Worm (Caenorhabditis elegans): ENCODE data around the gene F16G10.7.

F16G10.7 gene

ce11 chrII:2380174-2380573 is at the start of gene F16G10.7:
Gene F16G10.7 (minus strand): TSS chrII:2380274.
- TF ChIP-seq unc-62 (GFP tag; optimal IDR thresholded peaks at IDR 0.05) = no peak

- no peak for TF ChIP-seq unc-62 (GFP tag; optimal IDR thresholded peaks at IDR 0.05)
Observed at ce11 chrII:2422427-2422826, 42.4 kb upstream of the F16G10.7 start.

- TF ChIP-seq unc-62 (GFP tag; optimal IDR thresholded peaks at IDR 0.05) = no peak
Observed at ce11 chrII:2421905-2422304, 41.8 kb upstream of the F16G10.7 start, which contains the start of gene F42G2.2. Gene F42G2.2 (plus strand): TSS chrII:2422205.

ce11 chrII:2421185-2421584 is 41.1 kb upstream of the F16G10.7 start:
- TF ChIP-seq unc-62 (GFP tag; optimal IDR thresholded peaks at IDR 0.05) = no peak

- no peak for TF ChIP-seq unc-62 (GFP tag; optimal IDR thresholded peaks at IDR 0.05)
Observed at ce11 chrII:2420685-2421084, 40.6 kb upstream of the F16G10.7 start.

- no peak for TF ChIP-seq unc-62 (GFP tag; optimal IDR thresholded peaks at IDR 0.05)
Observed at ce11 chrII:2418836-2419235, 38.8 kb upstream of the F16G10.7 start, which contains the start of gene fbxc-20. Gene fbxc-20 (plus strand): TSS chrII:2419136.

- TF ChIP-seq unc-62 (GFP tag; optimal IDR thresholded peaks at IDR 0.05) = no peak
Observed at ce11 chrII:2417889-2418288, 37.8 kb upstream of the F16G10.7 start, which contains the start of the genes F42G2.5 and F42G2.7. Gene F42G2.5 (minus strand): TSS chrII:2417989. Gene F42G2.7 (plus strand): TSS chrII:2418158.

- no peak for TF ChIP-seq unc-62 (GFP tag; optimal IDR thresholded peaks at IDR 0.05)
Observed at ce11 chrII:2415439-2415838, 35.4 kb upstream of the F16G10.7 start, which contains the start of gene fbxa-4. Gene fbxa-4 (minus strand): TSS chrII:2415531.

- TF ChIP-seq unc-62 (GFP tag; optimal IDR thresholded peaks at IDR 0.05) = no peak
Observed at ce11 chrII:2412649-2413048, 32.6 kb upstream of the F16G10.7 start, which contains the start of gene fbxa-182. Gene fbxa-182 (minus strand): TSS chrII:2412749.

- TF ChIP-seq unc-62 (GFP tag; optimal IDR thresholded peaks at IDR 0.05) = no peak
Observed at ce11 chrII:2411555-2411954, 31.5 kb upstream of the F16G10.7 start.

- no peak for TF ChIP-seq unc-62 (GFP tag; optimal IDR thresholded peaks at IDR 0.05)
Observed at ce11 chrII:2411093-2411492, 31.0 kb upstream of the F16G10.7 start.

ce11 chrII:2403984-2404383 is 23.9 kb upstream of the F16G10.7 start, which contains the start of gene F16G10.1:
Gene F16G10.1 (plus strand): TSS chrII:2404284.
- TF ChIP-seq unc-62 (GFP tag; optimal IDR thresholded peaks at IDR 0.05) = no peak

ce11 chrII:2399810-2400209 is 19.7 kb upstream of the F16G10.7 start:
- TF ChIP-seq unc-62 (GFP tag; optimal IDR thresholded peaks at IDR 0.05) = no peak

ce11 chrII:2398884-2399283 is 18.8 kb upstream of the F16G10.7 start, which contains the start of gene F16G10.14:
Gene F16G10.14 (minus strand): TSS chrII:2398984.
- no peak for TF ChIP-seq unc-62 (GFP tag; optimal IDR thresholded peaks at IDR 0.05)

ce11 chrII:2395864-2396263 is 15.8 kb upstream of the F16G10.7 start, which contains the start of gene F16G10.13:
Gene F16G10.13 (minus strand): TSS chrII:2395964.
- no peak for TF ChIP-seq unc-62 (GFP tag; optimal IDR thresholded peaks at IDR 0.05)

ce11 chrII:2393821-2394220 is 13.7 kb upstream of the F16G10.7 start, which contains the start of gene F16G10.11:
Gene F16G10.11 (minus strand): TSS chrII:2393921.
- no peak for TF ChIP-seq unc-62 (GFP tag; optimal IDR thresholded peaks at IDR 0.05)

ce11 chrII:2390884-2391283 is 10.8 kb upstream of the F16G10.7 start, which contains the start of gene F16G10.10:
Gene F16G10.10 (minus strand): TSS chrII:2390984.
- no peak for TF ChIP-seq unc-62 (GFP tag; optimal IDR thresholded peaks at IDR 0.05)

ce11 chrII:2385495-2385894 is 5.4 kb upstream of the F16G10.7 start, which contains the start of gene F16G10.9:
Gene F16G10.9 (minus strand): TSS chrII:2385595.
- no peak for TF ChIP-seq unc-62 (GFP tag; optimal IDR thresholded peaks at IDR 0.05)

All from whole organism, dauer.